Worm (Caenorhabditis elegans) whole organism, midembryonic: Measurements from ENCODE around the gene ZC477.7.

Experiments
- T22C8.4 ChIP-seq: fragments of 200-800 bp; sonication (Bioruptor generic); IDR thresholded peaks from 2 replicates; pipeline ENCODE4 v1.3.6; 2022; ENCODE audit warnings: missing genetic modification characterization, missing compliant biosample characterization
- cog-1 ChIP-seq: sonication (generic microtip); optimal IDR thresholded peaks from 2 replicates; lab custom pipeline; 2016; ENCODE audit warnings: missing genetic modification characterization, missing compliant biosample characterization
- flt-1 ChIP-seq: fragments of 200-800 bp; sonication (Bioruptor generic); IDR thresholded peaks from 2 replicates; pipeline ENCODE4 v1.3.6; 2022; ENCODE audit warnings: missing genetic modification characterization, missing compliant biosample characterization
- klf-2 ChIP-seq: fragments of 200-800 bp; sonication (Bioruptor generic); conservative IDR thresholded peaks from 2 replicates; pipeline ENCODE4 v1.3.6; 2022; ENCODE audit warnings: missing genetic modification reagents, missing genetic modification characterization, missing compliant biosample characterization
- med-1 ChIP-seq: sonication (generic microtip); optimal IDR thresholded peaks from 2 replicates; lab custom pipeline; 2017; ENCODE audit warnings: missing genetic modification characterization, mild to moderate bottlenecking, missing compliant biosample characterization, antibody characterized with exemption, missing genetic modification reagents; ENCODE audit not compliant: insufficient read depth
- ref-1 ChIP-seq: fragments of 200-800 bp; sonication (Bioruptor generic); conservative IDR thresholded peaks from 2 replicates; pipeline ENCODE4 v1.3.6; 2022; ENCODE audit warnings: missing genetic modification reagents, missing genetic modification characterization, missing compliant biosample characterization
- tab-1 ChIP-seq: fragments of 200-800 bp; sonication (Bioruptor generic); IDR thresholded peaks from 2 replicates; pipeline ENCODE4 v1.3.6; 2022; ENCODE audit warnings: missing genetic modification characterization, missing compliant biosample characterization
- ztf-23 ChIP-seq: fragments of 200-800 bp; sonication (Bioruptor generic); IDR thresholded peaks from 2 replicates; pipeline ENCODE4 v1.3.6; 2022; ENCODE audit warnings: missing genetic modification reagents, missing genetic modification characterization, missing compliant biosample characterization
- ztf-29 ChIP-seq: fragments of 200-800 bp; sonication (Bioruptor generic); IDR thresholded peaks from 2 replicates; pipeline ENCODE4 v1.3.6; 2022; ENCODE audit warnings: missing genetic modification reagents, missing genetic modification characterization, missing compliant biosample characterization

The ZC477.7 gene

ce11 chrIV:7111354-7111753 lies at the start of gene ZC477.7, which contains the start of gene ssq-3:
Gene ZC477.7 (minus strand): TSS chrIV:7111454.
Gene ssq-3 (plus strand): TSS chrIV:7111604.
- TF ChIP-seq cog-1 (tag; lab: Kevin White, UChicago) (no peak), flt-1 (GFP tag; lab: Robert Waterston, UW) (no peak), med-1 (no peak), T22C8.4 (GFP tag; lab: Robert Waterston, UW) (no peak), ztf-29 (GFP tag; lab: Robert Waterston, UW) (no peak)

ce11 chrIV:7159586-7159985 lies 48.3 kb upstream of the ZC477.7 start:
- no peak for TF ChIP-seq klf-2 (GFP tag; lab: Robert Waterston, UW)
- no peak for TF ChIP-seq ztf-29 (GFP tag; lab: Robert Waterston, UW)
- TF ChIP-seq flt-1 (GFP tag; lab: Robert Waterston, UW), result no peak
- no peak for TF ChIP-seq ref-1 (GFP tag; lab: Robert Waterston, UW)
- no peak for TF ChIP-seq cog-1 (tag; lab: Kevin White, UChicago)
- TF ChIP-seq ztf-23 (GFP tag; lab: Robert Waterston, UW), result no peak
- no peak for TF ChIP-seq T22C8.4 (GFP tag; lab: Robert Waterston, UW)
- no peak for TF ChIP-seq tab-1 (GFP tag; lab: Robert Waterston, UW)
- no peak for TF ChIP-seq med-1

- TF ChIP-seq ref-1 (GFP tag; lab: Robert Waterston, UW), result no peak
These were observed 46.9 kb upstream of the ZC477.7 start for ce11 chrIV:7158161-7158560.

ce11 chrIV:7156356-7156755 lies 45.1 kb upstream of the ZC477.7 start, which contains the start of gene maph-9:
Gene maph-9 (plus strand): TSS chrIV:7156628.
- no peak for TF ChIP-seq ref-1 (GFP tag; lab: Robert Waterston, UW)
- no peak for TF ChIP-seq klf-2 (GFP tag; lab: Robert Waterston, UW)
- no peak for TF ChIP-seq med-1
- TF ChIP-seq T22C8.4 (GFP tag; lab: Robert Waterston, UW), result no peak
- TF ChIP-seq flt-1 (GFP tag; lab: Robert Waterston, UW), result no peak
- no peak for TF ChIP-seq ztf-29 (GFP tag; lab: Robert Waterston, UW)
- no peak for TF ChIP-seq ztf-23 (GFP tag; lab: Robert Waterston, UW)
- TF ChIP-seq cog-1 (tag; lab: Kevin White, UChicago), result no peak
- TF ChIP-seq tab-1 (GFP tag; lab: Robert Waterston, UW), result no peak

- TF ChIP-seq med-1, result no peak
- no peak for TF ChIP-seq tab-1 (GFP tag; lab: Robert Waterston, UW)
- TF ChIP-seq cog-1 (tag; lab: Kevin White, UChicago), result no peak
- TF ChIP-seq ztf-29 (GFP tag; lab: Robert Waterston, UW), result no peak
These were observed 43.1 kb upstream of the ZC477.7 start, which contains the start of gene C34D4.2 for ce11 chrIV:7154356-7154755. Gene C34D4.2 (plus strand): TSS chrIV:7154656.

ce11 chrIV:7153362-7153761 lies 42.1 kb upstream of the ZC477.7 start, which contains the start of gene C34D4.3:
Gene C34D4.3 (plus strand): TSS chrIV:7153662.
- TF ChIP-seq klf-2 (GFP tag; lab: Robert Waterston, UW), result no peak
- no peak for TF ChIP-seq ztf-23 (GFP tag; lab: Robert Waterston, UW)
- no peak for TF ChIP-seq cog-1 (tag; lab: Kevin White, UChicago)
- TF ChIP-seq ztf-29 (GFP tag; lab: Robert Waterston, UW), result no peak
- TF ChIP-seq tab-1 (GFP tag; lab: Robert Waterston, UW), result no peak
- no peak for TF ChIP-seq flt-1 (GFP tag; lab: Robert Waterston, UW)
- TF ChIP-seq med-1, result no peak
- TF ChIP-seq T22C8.4 (GFP tag; lab: Robert Waterston, UW), result no peak
- TF ChIP-seq ref-1 (GFP tag; lab: Robert Waterston, UW), result no peak

ce11 chrIV:7152409-7152808 lies 41.2 kb upstream of the ZC477.7 start, which contains the start of gene col-113:
Gene col-113 (minus strand): TSS chrIV:7152509.
- no peak for TF ChIP-seq med-1
- TF ChIP-seq flt-1 (GFP tag; lab: Robert Waterston, UW), result no peak
- TF ChIP-seq ztf-29 (GFP tag; lab: Robert Waterston, UW), result no peak
- no peak for TF ChIP-seq T22C8.4 (GFP tag; lab: Robert Waterston, UW)
- TF ChIP-seq ref-1 (GFP tag; lab: Robert Waterston, UW), result no peak
- no peak for TF ChIP-seq tab-1 (GFP tag; lab: Robert Waterston, UW)
- TF ChIP-seq cog-1 (tag; lab: Kevin White, UChicago), result no peak
- no peak for TF ChIP-seq ztf-23 (GFP tag; lab: Robert Waterston, UW)
- no peak for TF ChIP-seq klf-2 (GFP tag; lab: Robert Waterston, UW)

- TF ChIP-seq cog-1 (tag; lab: Kevin White, UChicago) (no peak), tab-1 (GFP tag; lab: Robert Waterston, UW) (no peak), ztf-29 (GFP tag; lab: Robert Waterston, UW) (no peak), flt-1 (GFP tag; lab: Robert Waterston, UW) (no peak)
These were observed 37.9 kb upstream of the ZC477.7 start, which contains the start of gene C34D4.4 for ce11 chrIV:7149020-7149601. Gene C34D4.4 (plus strand): TSS chrIV:7149361.

ce11 chrIV:7147722-7148121 lies 36.5 kb upstream of the ZC477.7 start:
- TF ChIP-seq klf-2 (GFP tag; lab: Robert Waterston, UW) (no peak), ztf-23 (GFP tag; lab: Robert Waterston, UW) (no peak), flt-1 (GFP tag; lab: Robert Waterston, UW) (no peak), tab-1 (GFP tag; lab: Robert Waterston, UW) (no peak), ref-1 (GFP tag; lab: Robert Waterston, UW) (no peak), T22C8.4 (GFP tag; lab: Robert Waterston, UW) (no peak), ztf-29 (GFP tag; lab: Robert Waterston, UW) (no peak), cog-1 (tag; lab: Kevin White, UChicago) (no peak), med-1 (no peak)
